Worm (Caenorhabditis elegans) whole organism, late embryonic: ENCODE measurements around the gene T26A8.3.

Experiments used
- C08G9.2 ChIP-seq: sonication (generic microtip); optimal IDR thresholded peaks from 2 replicates; lab custom pipeline; 2016; ENCODE audit warnings: mild to moderate bottlenecking, missing genetic modification characterization, moderate library complexity, missing compliant biosample characterization
- T23F11.4 ChIP-seq: fragments of 200-800 bp; sonication (Bioruptor generic); optimal IDR thresholded peaks from 2 replicates; lab custom pipeline; 2018; ENCODE audit warnings: mild to moderate bottlenecking, missing genetic modification characterization, missing compliant biosample characterization
- ama-1 ChIP-seq: fragments of 150-350 bp; optimal IDR thresholded peaks from 2 replicates; lab custom pipeline; 2014
- ceh-18 ChIP-seq: sonication (generic microtip); optimal IDR thresholded peaks from 2 replicates; lab custom pipeline; 2016; ENCODE audit warnings: missing genetic modification characterization, missing compliant biosample characterization
- ceh-22 ChIP-seq: sonication (generic microtip); optimal IDR thresholded peaks from 2 replicates; lab custom pipeline; 2017; ENCODE audit warnings: missing biosample characterization, missing genetic modification characterization
- ceh-24 ChIP-seq: sonication (generic microtip); optimal IDR thresholded peaks from 2 replicates; lab custom pipeline; 2016; ENCODE audit warnings: mild to moderate bottlenecking, missing genetic modification characterization, missing compliant biosample characterization
- ceh-30 ChIP-seq: fragments of 150-350 bp; optimal IDR thresholded peaks from 2 replicates; lab custom pipeline; 2014; ENCODE audit warnings: missing biosample characterization, missing genetic modification characterization
- ceh-31 ChIP-seq: sonication (generic microtip); optimal IDR thresholded peaks from 2 replicates; lab custom pipeline; 2016; ENCODE audit warnings: missing genetic modification characterization, missing compliant biosample characterization
- ceh-34 ChIP-seq: sonication (generic microtip); optimal IDR thresholded peaks from 2 replicates; lab custom pipeline; 2016; ENCODE audit warnings: mild to moderate bottlenecking, missing genetic modification characterization, missing compliant biosample characterization
- ceh-48 ChIP-seq: sonication (generic microtip); optimal IDR thresholded peaks from 2 replicates; lab custom pipeline; 2016; ENCODE audit warnings: missing genetic modification characterization, inconsistent platforms, missing compliant biosample characterization
- ceh-6 ChIP-seq: fragments of 200-800 bp; sonication (Bioruptor generic); optimal IDR thresholded peaks from 2 replicates; lab custom pipeline; 2018; ENCODE audit warnings: mild to moderate bottlenecking, missing genetic modification characterization, missing compliant biosample characterization
- ceh-9 ChIP-seq: sonication (generic microtip); optimal IDR thresholded peaks from 2 replicates; lab custom pipeline; 2016; ENCODE audit warnings: mild to moderate bottlenecking, missing genetic modification characterization, inconsistent platforms, missing compliant biosample characterization
- elt-2 ChIP-seq: sonication (generic microtip); optimal IDR thresholded peaks from 2 replicates; lab custom pipeline; 2016; ENCODE audit warnings: missing genetic modification reagents, missing genetic modification characterization, missing compliant biosample characterization
- elt-4 ChIP-seq: sonication (generic microtip); optimal IDR thresholded peaks from 2 replicates; lab custom pipeline; 2016; ENCODE audit warnings: missing genetic modification characterization, missing compliant biosample characterization
- ets-4 ChIP-seq: sonication (generic microtip); optimal IDR thresholded peaks from 2 replicates; lab custom pipeline; 2016; ENCODE audit warnings: missing genetic modification characterization, missing compliant biosample characterization
- eyg-1 ChIP-seq: sonication (generic microtip); optimal IDR thresholded peaks from 2 replicates; lab custom pipeline; 2016; ENCODE audit warnings: missing genotype, missing genetic modification characterization, missing compliant biosample characterization
- fkh-10 ChIP-seq: fragments of 150-350 bp; optimal IDR thresholded peaks from 2 replicates; lab custom pipeline; 2014; ENCODE audit warnings: missing biosample characterization, missing genetic modification reagents, missing genetic modification characterization
- gmeb-2 ChIP-seq: sonication (generic microtip); optimal IDR thresholded peaks from 2 replicates; lab custom pipeline; 2016; ENCODE audit warnings: missing genetic modification characterization, inconsistent platforms, missing compliant biosample characterization
- hlh-13 ChIP-seq: fragments of 200-800 bp; sonication (Bioruptor generic); optimal IDR thresholded peaks from 2 replicates; lab custom pipeline; 2018; ENCODE audit warnings: mild to moderate bottlenecking, missing genetic modification characterization, missing compliant biosample characterization
- hlh-30 ChIP-seq: sonication (generic microtip); optimal IDR thresholded peaks from 2 replicates; lab custom pipeline; 2017; ENCODE audit warnings: antibody characterized with exemption, missing genetic modification characterization, missing compliant biosample characterization; ENCODE audit not compliant: insufficient read depth
- lim-6 ChIP-seq: sonication (generic microtip); optimal IDR thresholded peaks from 2 replicates; lab custom pipeline; 2016; ENCODE audit warnings: missing genetic modification characterization, missing compliant biosample characterization
- mec-3 ChIP-seq: sonication (generic microtip); optimal IDR thresholded peaks from 2 replicates; lab custom pipeline; 2016; ENCODE audit warnings: borderline replicate concordance, missing genetic modification characterization, missing compliant biosample characterization
- odd-2 ChIP-seq: sonication (generic microtip); optimal IDR thresholded peaks from 2 replicates; lab custom pipeline; 2017; ENCODE audit warnings: antibody characterized with exemption, mild to moderate bottlenecking, missing genetic modification characterization, missing compliant biosample characterization
- pag-3 ChIP-seq: sonication (generic microtip); optimal IDR thresholded peaks from 2 replicates; lab custom pipeline; 2016; ENCODE audit warnings: missing compliant biosample characterization, missing genetic modification characterization, borderline replicate concordance
- pat-9 ChIP-seq: fragments of 200-800 bp; sonication (Bioruptor generic); optimal IDR thresholded peaks from 2 replicates; lab custom pipeline; 2018; ENCODE audit warnings: mild to moderate bottlenecking, missing genetic modification characterization, moderate library complexity, missing compliant biosample characterization
- pax-1 ChIP-seq: fragments of 150-350 bp; optimal IDR thresholded peaks from 2 replicates; lab custom pipeline; 2014; ENCODE audit warnings: missing biosample characterization, missing genetic modification characterization
- pha-4 ChIP-seq: fragments of 150-350 bp; optimal IDR thresholded peaks from 2 replicates; lab custom pipeline; 2018; ENCODE audit warnings: missing biosample characterization, missing genetic modification reagents, missing genetic modification characterization
- pros-1 ChIP-seq: fragments of 150-350 bp; optimal IDR thresholded peaks from 2 replicates; lab custom pipeline; 2014; ENCODE audit warnings: missing biosample characterization, missing genetic modification reagents, missing genetic modification characterization
- ref-2 ChIP-seq: sonication (generic microtip); optimal IDR thresholded peaks from 2 replicates; lab custom pipeline; 2016; ENCODE audit warnings: missing genetic modification characterization, missing compliant biosample characterization
- rnt-1 ChIP-seq: sonication (generic microtip); optimal IDR thresholded peaks from 2 replicates; lab custom pipeline; 2016; ENCODE audit warnings: missing genetic modification characterization, missing compliant biosample characterization
- sdc-2 ChIP-seq: sonication (generic microtip); optimal IDR thresholded peaks from 2 replicates; lab custom pipeline; 2016; ENCODE audit warnings: missing genotype, missing genetic modification characterization, missing compliant biosample characterization
- sox-4 ChIP-seq: sonication (generic microtip); optimal IDR thresholded peaks from 2 replicates; lab custom pipeline; 2017; ENCODE audit warnings: mild to moderate bottlenecking, missing genetic modification characterization, inconsistent platforms, missing compliant biosample characterization
- tbx-2 ChIP-seq: sonication (generic microtip); optimal IDR thresholded peaks from 2 replicates; lab custom pipeline; 2016; ENCODE audit warnings: missing genetic modification characterization, missing compliant biosample characterization
- tbx-7 ChIP-seq: sonication (generic microtip); optimal IDR thresholded peaks from 2 replicates; lab custom pipeline; 2016; ENCODE audit warnings: missing genotype, missing genetic modification characterization, missing compliant biosample characterization
- ttx-3 ChIP-seq: sonication (generic microtip); optimal IDR thresholded peaks from 2 replicates; lab custom pipeline; 2016; ENCODE audit warnings: missing genetic modification reagents, missing genetic modification characterization, missing compliant biosample characterization
- unc-42 ChIP-seq: sonication (generic microtip); optimal IDR thresholded peaks from 2 replicates; lab custom pipeline; 2016; ENCODE audit warnings: missing genotype, missing genetic modification characterization, missing compliant biosample characterization
- unc-55 ChIP-seq: sonication (generic microtip); optimal IDR thresholded peaks from 2 replicates; lab custom pipeline; 2017; ENCODE audit warnings: missing biosample characterization, missing genetic modification reagents, missing genetic modification characterization
- zip-5 ChIP-seq: sonication (generic microtip); optimal IDR thresholded peaks from 2 replicates; lab custom pipeline; 2016; ENCODE audit warnings: missing genetic modification characterization, missing compliant biosample characterization

Gene T26A8.3

DNA sequence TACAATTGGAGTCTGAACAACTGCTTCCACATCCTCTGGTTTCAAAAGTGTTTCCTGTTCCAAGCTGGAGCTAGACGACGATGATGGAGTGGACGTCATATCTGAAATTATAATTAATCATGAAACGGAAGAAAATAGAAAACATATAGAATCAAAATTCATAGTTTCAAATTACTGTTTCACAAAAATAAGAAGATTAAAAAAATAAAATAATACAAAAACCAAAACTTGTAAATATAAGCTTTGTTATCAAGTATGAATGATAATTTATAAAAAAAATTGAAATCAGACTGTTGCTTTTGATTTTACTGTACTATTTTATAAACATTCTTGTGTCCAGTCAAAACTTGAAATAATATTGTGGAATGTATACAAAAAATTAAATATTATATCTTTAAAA is 37.3 kb upstream of the T26A8.3 start, which contains the start of gene str-176:
str-176 (minus strand) TSS at position 101 of the 400 bp plus-strand sequence.
- TF ChIP-seq T23F11.4 (GFP tag; lab: Kevin White, UChicago) (no peak), odd-2 (tag; lab: Kevin White, UChicago) (no peak), ceh-34 (tag; lab: Kevin White, UChicago) (no peak), ceh-6 (GFP tag; lab: Kevin White, UChicago) (no peak), tbx-7 (tag; lab: Kevin White, UChicago) (no peak), pat-9 (tag; lab: Kevin White, UChicago) (no peak), ceh-48 (tag; lab: Kevin White, UChicago) (no peak), pros-1 (tag; lab: Kevin White, UChicago) (no peak), hlh-13 (GFP tag; lab: Kevin White, UChicago) (no peak), C08G9.2 (tag; lab: Kevin White, UChicago) (no peak), pha-4 (no peak), tbx-2 (tag; lab: Kevin White, UChicago) (no peak), ceh-30 (no peak), sox-4 (tag; lab: Kevin White, UChicago) (no peak), pag-3 (tag; lab: Kevin White, UChicago) (no peak)

DNA sequence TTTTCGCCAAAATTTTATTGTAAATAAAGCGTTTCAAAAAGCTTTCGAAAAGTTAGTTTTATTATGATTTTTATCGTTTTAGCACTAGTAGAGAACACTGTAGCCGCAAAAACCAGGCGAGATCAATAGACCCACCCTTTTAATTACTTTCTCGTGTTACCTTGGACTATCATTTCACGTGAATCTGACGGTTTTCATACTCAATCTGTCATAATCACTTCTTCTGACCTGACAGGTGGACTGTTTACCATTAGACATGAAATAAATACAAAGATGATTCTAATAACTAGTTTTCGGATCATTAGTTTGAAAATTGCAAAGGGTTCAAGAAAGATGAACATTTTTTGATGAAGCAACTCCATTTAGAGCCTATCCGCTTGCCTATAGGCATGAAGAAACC is 36.6 kb upstream of the T26A8.3 start:
- TF ChIP-seq pax-1 (tag; lab: Kevin White, UChicago) (no peak), odd-2 (tag; lab: Kevin White, UChicago) (no peak), elt-4 (tag; lab: Kevin White, UChicago) (no peak), fkh-10 (GFP tag; lab: Kevin White, UChicago) (no peak), ets-4 (tag; lab: Kevin White, UChicago) (no peak), ceh-31 (tag; lab: Kevin White, UChicago) (no peak), elt-2 (tag; lab: Kevin White, UChicago) (no peak), zip-5 (tag; lab: Kevin White, UChicago) (no peak), ama-1 (lab: Kevin White, UChicago) (no peak), gmeb-2 (no peak), unc-55 (GFP tag; lab: Kevin White, UChicago) (no peak), pros-1 (tag; lab: Kevin White, UChicago) (no peak), mec-3 (tag; lab: Kevin White, UChicago) (no peak), unc-42 (tag; lab: Kevin White, UChicago) (no peak), tbx-2 (tag; lab: Kevin White, UChicago) (no peak), ceh-9 (no peak)

DNA sequence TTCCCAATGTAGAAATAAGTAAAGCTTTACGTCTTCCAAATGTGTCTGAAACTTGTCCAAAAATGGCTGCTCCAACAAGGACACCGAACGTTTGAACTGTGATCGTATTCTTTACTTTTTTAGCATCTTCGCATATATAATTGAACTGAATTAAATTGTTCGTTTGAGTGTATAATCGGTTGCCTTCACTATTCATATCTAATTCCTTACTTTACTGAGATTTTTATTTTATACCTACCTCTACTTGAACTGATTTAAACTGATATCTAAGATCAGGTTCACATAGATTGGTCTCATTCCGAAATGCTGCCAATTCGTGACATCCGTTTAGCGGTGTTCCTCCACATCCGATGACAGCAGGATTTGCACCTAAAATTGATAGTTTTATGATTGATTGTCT is 35.9 kb upstream of the T26A8.3 start:
- TF ChIP-seq ttx-3 (tag; lab: Kevin White, UChicago) (no peak), hlh-30 (tag; lab: Kevin White, UChicago) (no peak), unc-55 (GFP tag; lab: Kevin White, UChicago) (no peak), mec-3 (tag; lab: Kevin White, UChicago) (no peak), lim-6 (tag; lab: Kevin White, UChicago) (no peak), pros-1 (tag; lab: Kevin White, UChicago) (no peak), sox-4 (tag; lab: Kevin White, UChicago) (no peak), ceh-18 (tag; lab: Kevin White, UChicago) (no peak), ceh-22 (tag; lab: Kevin White, UChicago) (no peak), eyg-1 (no peak), elt-2 (tag; lab: Kevin White, UChicago) (no peak), ref-2 (tag; lab: Kevin White, UChicago) (no peak), sdc-2 (tag; lab: Kevin White, UChicago) (no peak)

DNA sequence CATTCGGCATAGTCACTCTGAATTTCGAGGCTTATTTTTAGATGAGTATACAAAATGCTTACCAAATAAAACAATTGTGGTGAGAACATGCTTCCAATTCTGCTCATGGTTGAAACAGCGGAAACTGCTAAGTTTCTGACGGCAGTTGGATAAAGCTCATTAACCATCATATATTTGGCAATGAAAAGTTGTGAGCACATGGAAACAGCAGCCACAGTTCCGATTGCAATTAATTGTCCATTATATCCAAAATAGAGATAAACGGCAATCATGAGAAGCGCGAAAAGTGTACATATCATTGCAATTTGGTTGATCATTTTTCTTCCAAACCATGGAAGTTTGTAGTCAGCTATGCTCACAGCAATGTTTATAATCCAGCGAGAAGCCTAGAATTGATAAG is 34.7 kb upstream of the T26A8.3 start:
- TF ChIP-seq lim-6 (tag; lab: Kevin White, UChicago) (no peak), eyg-1 (no peak), ama-1 (lab: Kevin White, UChicago) (no peak), ceh-24 (no peak), rnt-1 (no peak), sox-4 (tag; lab: Kevin White, UChicago) (no peak)
